Worm (Caenorhabditis elegans) whole organism, L1 larva: ENCODE results near the gene srt-41.

Source experiments
- pax-3 ChIP-seq: fragments of 200-800 bp; sonication (Bioruptor generic); optimal IDR thresholded peaks from 2 replicates; lab custom pipeline; 2018; ENCODE audit warnings: mild to moderate bottlenecking, missing genetic modification characterization, moderate library complexity, missing compliant biosample characterization
- snpc-4 ChIP-seq: fragments of 150-350 bp; optimal IDR thresholded peaks from 2 replicates; lab custom pipeline; 2014; ENCODE audit warnings: missing biosample characterization, missing genetic modification characterization
- sup-37 ChIP-seq: fragments of 200-800 bp; sonication (Bioruptor generic); optimal IDR thresholded peaks from 2 replicates; lab custom pipeline; 2018; ENCODE audit warnings: mild to moderate bottlenecking, missing genetic modification characterization, missing compliant biosample characterization
- ztf-11 ChIP-seq, 2 experiments: sonication (generic microtip); optimal IDR thresholded peaks; 2 replicates each; lab custom pipeline; 2016 to 2017; ENCODE audit warnings: missing genetic modification characterization in 2 of 2, missing biosample characterization in 1 of 2, missing compliant biosample characterization in 1 of 2

DNA sequence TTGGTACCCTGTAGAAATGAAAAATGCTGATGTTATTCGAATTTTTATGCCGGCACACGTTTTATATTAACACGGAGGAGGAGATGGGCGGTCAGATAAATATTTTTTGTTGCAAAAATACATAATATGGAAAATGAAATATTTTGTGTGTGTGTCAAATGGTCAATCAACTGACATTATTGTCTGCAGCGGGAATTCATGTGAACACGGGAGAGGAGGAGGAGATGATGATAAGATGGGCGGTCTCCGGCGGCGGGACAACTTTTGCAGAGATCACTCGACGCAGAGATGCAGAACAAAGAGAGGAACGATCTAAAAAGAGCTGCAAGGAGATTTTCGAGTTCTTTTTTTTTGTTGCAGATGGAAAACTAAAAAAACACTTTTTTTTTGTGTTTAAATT, 31.2 kb downstream of the srt-41 start, which contains the start of gene dhs-13:
- TF ChIP-seq sup-37 (no peak), ztf-11 (tag; optimal IDR thresholded peaks at IDR 0.05; lab: Kevin White, UChicago) (no peak), snpc-4 (tag; lab: Kevin White, UChicago) (no peak), pax-3 (no peak)
